Worm (Caenorhabditis elegans): Measurements from ENCODE around the gene ttbk-2.2.

ttbk-2.2 gene

DNA sequence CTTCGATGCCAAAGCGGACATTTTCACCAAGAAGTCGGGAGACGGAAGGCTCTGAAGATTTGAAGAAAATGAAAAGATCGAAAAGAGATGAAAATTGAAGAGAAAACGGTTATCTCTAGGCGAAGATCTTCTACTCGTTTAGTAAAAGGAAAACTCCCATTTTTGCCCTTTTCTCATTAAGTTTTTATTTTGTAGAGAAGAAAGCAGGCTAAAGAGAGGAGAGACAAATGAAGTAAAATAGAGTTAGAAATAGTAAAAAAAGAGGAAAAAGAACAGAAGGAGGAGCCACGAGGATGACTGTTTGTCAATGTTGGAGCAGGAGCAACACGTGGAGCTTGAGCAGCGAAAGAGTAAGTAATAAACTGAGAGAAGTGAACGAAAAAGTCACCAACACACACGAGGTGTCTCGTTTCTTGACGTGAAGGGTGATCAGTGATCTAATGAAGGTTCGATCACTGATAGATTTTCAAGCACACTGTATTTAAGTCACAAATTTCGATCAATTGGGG, 22.1 kb upstream of the ttbk-2.2 start, which contains the start of gene ivd-1 (continued):
- no peak for TF ChIP-seq lin-1 (GFP tag; IDR thresholded peaks at IDR 0.05)

DNA sequence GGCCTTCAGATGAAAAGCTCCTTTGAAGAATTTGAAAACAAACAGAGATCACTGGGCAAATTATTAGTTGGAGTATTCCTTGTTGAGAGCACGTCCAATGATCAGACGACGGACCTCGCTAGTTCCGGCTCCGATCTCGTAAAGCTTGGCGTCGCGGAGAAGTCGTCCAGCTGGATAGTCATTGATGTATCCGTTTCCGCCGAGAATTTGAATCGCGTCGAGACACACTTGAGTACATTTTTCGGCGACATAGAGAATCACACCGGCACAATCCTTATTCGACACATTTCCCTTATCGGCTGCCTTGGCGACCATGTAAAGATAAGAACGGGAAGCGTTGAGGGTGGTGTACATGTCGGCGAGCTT, 20.2 kb upstream of the ttbk-2.2 start:
- no peak for TF ChIP-seq mxl-2 (GFP tag; conservative IDR thresholded peaks at IDR 0.05)
- peak; percentile 11 for TF ChIP-seq rbr-2 (tag; optimal IDR thresholded peaks at IDR 0.05)
- no peak for TF ChIP-seq aly-2 (tag; optimal IDR thresholded peaks at IDR 0.05)
- no peak for TF ChIP-seq lim-7 (GFP tag; IDR thresholded peaks at IDR 0.05)
- no peak for TF ChIP-seq ZK546.5 (tag; optimal IDR thresholded peaks at IDR 0.05)
- no peak for TF ChIP-seq pqm-1 (tag; optimal IDR thresholded peaks at IDR 0.05)
- TF ChIP-seq ztf-11 (tag; optimal IDR thresholded peaks at IDR 0.05) = no peak
- TF ChIP-seq ZK337.2 (GFP tag; IDR thresholded peaks at IDR 0.05) = no peak
- TF ChIP-seq F37D6.2 (tag; optimal IDR thresholded peaks at IDR 0.05) = no peak
- no peak for TF ChIP-seq lsy-2 (tag; optimal IDR thresholded peaks at IDR 0.05)
- TF ChIP-seq zfp-2 (tag; optimal IDR thresholded peaks at IDR 0.05) = no peak
- TF ChIP-seq lin-1 (GFP tag; IDR thresholded peaks at IDR 0.05) = 0 out of 2 replicates have a peak, but pooled peaks have one; percentile 10
- TF ChIP-seq zfp-3 (GFP tag; conservative IDR thresholded peaks at IDR 0.05) = 0 out of 2 replicates have a peak, but pooled peaks have one; percentile 50
- peak; percentile 18 for TF ChIP-seq egl-43 (GFP tag; IDR thresholded peaks at IDR 0.05)
- TF ChIP-seq daf-19 (GFP tag; conservative IDR thresholded peaks at IDR 0.05) = no peak
- TF ChIP-seq saeg-2 (GFP tag; IDR thresholded peaks at IDR 0.05) = 0 out of 2 replicates have a peak, but pooled peaks have one; percentile 14
- TF ChIP-seq lin-29 (GFP tag; IDR thresholded peaks at IDR 0.05) = no peak
- no peak for TF ChIP-seq sdz-12 (GFP tag; optimal IDR thresholded peaks at IDR 0.05)
- no peak for TF ChIP-seq ces-1 (GFP tag; optimal IDR thresholded peaks at IDR 0.05)
- 0 out of 2 replicates have a peak, but pooled peaks have one; percentile 8 for TF ChIP-seq D1046.2 (GFP tag; IDR thresholded peaks at IDR 0.05)
- peak; percentile 46; the same call in 1 of the 2 replicates for TF ChIP-seq ceh-20 (GFP tag; IDR thresholded peaks at IDR 0.05)
- no peak for TF ChIP-seq mdl-1 (tag; optimal IDR thresholded peaks at IDR 0.05)
- TF ChIP-seq mdt-29 (GFP tag; IDR thresholded peaks at IDR 0.05) = no peak
- TF ChIP-seq ceh-82 (tag; optimal IDR thresholded peaks at IDR 0.05) = no peak
- TF ChIP-seq T26A8.4 (GFP tag; IDR thresholded peaks at IDR 0.05) = no peak; the same call in 1 of the 2 replicates
- TF ChIP-seq lin-39 (tag; optimal IDR thresholded peaks at IDR 0.05) = no peak
- no peak for TF ChIP-seq snpc-4 (tag; optimal IDR thresholded peaks at IDR 0.05)
- no peak for TF ChIP-seq nhr-41 (GFP tag; IDR thresholded peaks at IDR 0.05)
- TF ChIP-seq attf-4 (tag; optimal IDR thresholded peaks at IDR 0.05) = no peak
- TF ChIP-seq hlh-11 (tag; optimal IDR thresholded peaks at IDR 0.05) = no peak
- TF ChIP-seq ceh-32 (tag; optimal IDR thresholded peaks at IDR 0.05; ENCODE audit: poor library complexity) = no peak
- no peak for TF ChIP-seq nhr-102 (tag; optimal IDR thresholded peaks at IDR 0.05)
- no peak for TF ChIP-seq lin-15B (tag; optimal IDR thresholded peaks at IDR 0.05)
- TF ChIP-seq nhr-11 (tag; optimal IDR thresholded peaks at IDR 0.05) = no peak
- no peak for TF ChIP-seq zip-2 (tag; optimal IDR thresholded peaks at IDR 0.05)
- TF ChIP-seq cey-2 (tag; optimal IDR thresholded peaks at IDR 0.05; ENCODE audit: borderline replicate concordance, insufficient read depth) = no peak
- no peak for TF ChIP-seq nhr-111 (GFP tag; optimal IDR thresholded peaks at IDR 0.05)
- TF ChIP-seq dmd-8 (GFP tag; IDR thresholded peaks at IDR 0.05) = 0 out of 2 replicates have a peak, but pooled peaks have one; percentile 37
- peak in 1 of 2 experiments; percentile 80 for TF ChIP-seq unc-62 (GFP tag; optimal IDR thresholded peaks at IDR 0.05 in 1 of 2)
- no peak for TF ChIP-seq unc-62 (tag; optimal IDR thresholded peaks at IDR 0.05)
- TF ChIP-seq snpc-1.2 (GFP tag; IDR thresholded peaks at IDR 0.05) = peak; percentile 11; the same call in 1 of the 2 replicates
- no peak for TF ChIP-seq nhr-237 (tag; optimal IDR thresholded peaks at IDR 0.05)
- TF ChIP-seq mxl-3 (GFP tag; optimal IDR thresholded peaks at IDR 0.05) = no peak
- peak; percentile 12; the same call in 1 of the 2 replicates for TF ChIP-seq dmd-6 (GFP tag; IDR thresholded peaks at IDR 0.05)
- TF ChIP-seq nhr-6 (tag; optimal IDR thresholded peaks at IDR 0.05) = no peak
- no peak for TF ChIP-seq lir-3 (tag; optimal IDR thresholded peaks at IDR 0.05)
- no peak for TF ChIP-seq fkh-10 (GFP tag; optimal IDR thresholded peaks at IDR 0.05)
- no peak for TF ChIP-seq spr-3 (GFP tag; optimal IDR thresholded peaks at IDR 0.05)
- TF ChIP-seq nhr-28 (tag; optimal IDR thresholded peaks at IDR 0.05) = no peak
- TF ChIP-seq spr-1 (tag; optimal IDR thresholded peaks at IDR 0.05) = no peak

Data from whole organism, L4 larva.